Worm (Caenorhabditis elegans): Measurements from ENCODE around the gene srz-32.
"Not testable (repeated sequence)": the region's sequence is repeated elsewhere in the genome, so short reads cannot be mapped to it uniquely, and the experiment has no call there.

The srz-32 gene

ce11 chrIV:3436021-3436420 is at the start of gene srz-32:
srz-32 (plus strand) TSS chrIV:3436321.
- no peak for TF ChIP-seq ZK546.5 (tag; optimal IDR thresholded peaks at IDR 0.05)
- TF ChIP-seq lsy-12 (tag; optimal IDR thresholded peaks at IDR 0.05) = no peak
- TF ChIP-seq zag-1 (tag; optimal IDR thresholded peaks at IDR 0.05) = no peak
- TF ChIP-seq aly-2 (tag; optimal IDR thresholded peaks at IDR 0.05) = no peak
- no peak for TF ChIP-seq ceh-16 (tag; optimal IDR thresholded peaks at IDR 0.05)

DNA sequence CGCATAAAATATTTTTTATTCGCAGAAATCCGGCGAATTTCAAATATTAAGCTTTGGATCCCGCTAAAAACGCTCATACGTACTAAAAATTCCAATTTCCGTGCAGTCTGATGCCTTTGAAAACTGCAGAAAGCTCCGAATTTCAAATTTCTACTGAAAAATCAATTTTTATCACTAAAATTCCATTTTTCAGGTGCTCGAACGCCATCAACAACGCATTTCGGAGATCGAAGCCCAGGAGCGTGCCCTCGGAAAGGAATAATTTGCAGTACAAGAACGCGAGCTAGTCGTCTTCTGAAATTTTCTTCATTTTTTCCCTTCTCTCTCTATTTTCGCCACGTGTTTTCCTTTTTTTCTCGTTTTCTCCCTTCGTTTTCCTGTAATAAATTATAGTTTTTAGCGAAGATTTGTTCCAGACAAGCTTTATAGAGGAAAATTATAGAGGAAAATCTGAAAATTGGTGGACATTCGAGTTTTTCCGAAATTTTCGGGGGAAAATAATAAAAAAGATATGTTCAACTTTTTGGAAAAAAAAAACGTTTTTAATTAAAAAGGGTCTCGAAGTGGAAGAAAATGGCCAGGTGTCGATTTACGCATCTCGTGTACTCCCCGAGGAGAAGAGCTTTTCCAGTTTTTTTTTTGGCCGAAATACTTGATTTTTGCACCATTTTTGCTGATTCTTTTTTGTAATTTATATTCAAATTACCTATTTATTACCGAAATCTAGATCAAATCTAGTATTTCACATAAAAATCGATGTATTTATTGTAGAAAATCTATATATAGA is 49.4 kb upstream of the srz-32 start:
- TF ChIP-seq elt-2 (tag; optimal IDR thresholded peaks at IDR 0.05) (peak; percentile 16), ama-1 (optimal IDR thresholded peaks at IDR 0.05) (peak; percentile 67), ceh-9 (tag; optimal IDR thresholded peaks at IDR 0.05) (no peak), nhr-237 (tag; optimal IDR thresholded peaks at IDR 0.05) (no peak), pha-4 (tag; optimal IDR thresholded peaks at IDR 0.05) (peak; percentile 6)

DNA sequence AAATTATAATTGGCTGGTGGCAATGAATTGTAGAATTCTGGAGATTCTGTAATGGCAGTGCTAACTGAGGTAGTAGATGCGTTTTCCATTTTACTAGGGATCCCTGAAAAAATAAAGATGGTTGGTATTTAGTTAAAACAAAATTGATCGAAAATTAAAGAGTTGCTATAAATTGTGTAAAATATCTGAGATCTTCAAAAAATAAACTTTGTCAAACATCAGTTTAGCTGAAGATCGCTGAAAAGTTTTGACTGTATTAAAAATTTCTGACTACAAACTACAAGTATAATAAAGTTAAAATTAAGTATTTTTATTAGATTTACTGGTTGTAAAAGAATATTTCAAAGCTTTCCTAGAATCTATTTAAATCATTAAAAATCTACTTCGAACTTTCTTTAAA is 46.1 kb upstream of the srz-32 start, which contains the start of gene B0546.5:
Gene B0546.5, minus strand, starts transcription at position 101 of the 400 bp plus-strand sequence.
- not testable (repeated sequence) for TF ChIP-seq ceh-28, ZK546.5, tbx-2 (tag; optimal IDR thresholded peaks at IDR 0.05)

DNA sequence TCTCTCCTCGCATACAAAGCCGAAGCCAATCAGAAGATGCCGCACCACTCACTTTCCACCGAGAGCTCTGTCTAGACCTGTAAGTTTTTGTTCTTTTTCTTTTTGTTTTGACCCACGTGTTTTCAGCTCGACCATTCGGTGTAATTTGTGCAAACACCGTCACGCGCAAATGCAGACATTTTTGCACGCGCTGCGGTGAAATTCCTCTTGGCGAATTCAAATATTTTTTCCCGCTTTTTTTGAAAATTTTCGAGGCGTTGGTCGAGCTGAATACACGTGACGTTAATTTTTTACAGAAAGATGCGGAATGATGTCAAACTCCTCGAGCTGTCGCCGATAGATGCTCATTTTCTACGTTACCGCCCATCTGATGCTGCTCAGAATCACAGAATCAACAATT is 42.1 kb upstream of the srz-32 start, which contains the start of gene C04C3.4:
Gene C04C3.4, plus strand, starts transcription at position 301 of the 400 bp plus-strand sequence.
- TF ChIP-seq mml-1, lin-39, elt-1 (tag; optimal IDR thresholded peaks at IDR 0.05): not testable (repeated sequence)

DNA sequence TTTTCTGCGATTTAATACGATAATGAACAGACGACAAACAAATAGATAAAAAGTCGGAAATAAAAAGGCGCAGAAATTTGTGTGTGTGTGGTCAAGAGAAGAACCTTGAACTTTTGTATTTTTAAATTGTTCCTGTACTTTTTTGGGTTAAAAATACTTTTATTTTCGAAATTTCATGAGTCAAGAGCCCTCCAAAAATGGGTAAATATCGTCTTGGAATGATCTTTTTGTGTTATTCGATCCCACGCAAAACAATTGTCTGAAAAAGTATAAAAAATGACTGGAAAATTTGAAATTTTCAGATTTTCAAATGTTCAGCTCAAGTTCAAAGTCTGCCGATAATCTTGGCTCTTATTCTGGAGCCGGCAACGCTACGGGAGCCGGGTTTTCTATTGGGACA is 40.5 kb upstream of the srz-32 start, which contains the start of gene C04C3.14:
Gene C04C3.14, plus strand, starts transcription at position 301 of the 400 bp plus-strand sequence.
- TF ChIP-seq fos-1 (tag; optimal IDR thresholded peaks at IDR 0.05) (no peak), nhr-23 (tag; optimal IDR thresholded peaks at IDR 0.05) (no peak), lsy-12 (tag; optimal IDR thresholded peaks at IDR 0.05) (no peak), elt-1 (tag; optimal IDR thresholded peaks at IDR 0.05) (no peak), nhr-77 (tag; optimal IDR thresholded peaks at IDR 0.05) (no peak), fkh-10 (GFP tag; optimal IDR thresholded peaks at IDR 0.05) (no peak), elt-3 (tag; optimal IDR thresholded peaks at IDR 0.05) (no peak), sea-2 (GFP tag; optimal IDR thresholded peaks at IDR 0.05) (no peak), unc-39 (tag; optimal IDR thresholded peaks at IDR 0.05) (no peak), nhr-76 (tag; optimal IDR thresholded peaks at IDR 0.05) (no peak), daf-12 (tag; optimal IDR thresholded peaks at IDR 0.05) (no peak), tbx-2 (tag; optimal IDR thresholded peaks at IDR 0.05) (no peak), R02D3.7 (tag; optimal IDR thresholded peaks at IDR 0.05) (no peak), nhr-28 (tag; optimal IDR thresholded peaks at IDR 0.05) (no peak), eor-1 (tag; optimal IDR thresholded peaks at IDR 0.05) (no peak), nhr-11 (tag; optimal IDR thresholded peaks at IDR 0.05) (no peak), nfya-1 (tag; optimal IDR thresholded peaks at IDR 0.05; ENCODE audit: insufficient read depth) (no peak)

- TF ChIP-seq nhr-25 (tag; optimal IDR thresholded peaks at IDR 0.05) = no peak
- TF ChIP-seq nhr-11 (tag; optimal IDR thresholded peaks at IDR 0.05) = no peak
- TF ChIP-seq ztf-11 (tag; optimal IDR thresholded peaks at IDR 0.05) = no peak
- no peak for TF ChIP-seq ceh-28 (tag; optimal IDR thresholded peaks at IDR 0.05)
Observed at ce11 chrIV:3398078-3398477, 38.0 kb upstream of the srz-32 start.

Data from whole organism, L3 larva.